Worm (Caenorhabditis elegans): ENCODE results near the gene tbb-6.

Gene tbb-6

DNA sequence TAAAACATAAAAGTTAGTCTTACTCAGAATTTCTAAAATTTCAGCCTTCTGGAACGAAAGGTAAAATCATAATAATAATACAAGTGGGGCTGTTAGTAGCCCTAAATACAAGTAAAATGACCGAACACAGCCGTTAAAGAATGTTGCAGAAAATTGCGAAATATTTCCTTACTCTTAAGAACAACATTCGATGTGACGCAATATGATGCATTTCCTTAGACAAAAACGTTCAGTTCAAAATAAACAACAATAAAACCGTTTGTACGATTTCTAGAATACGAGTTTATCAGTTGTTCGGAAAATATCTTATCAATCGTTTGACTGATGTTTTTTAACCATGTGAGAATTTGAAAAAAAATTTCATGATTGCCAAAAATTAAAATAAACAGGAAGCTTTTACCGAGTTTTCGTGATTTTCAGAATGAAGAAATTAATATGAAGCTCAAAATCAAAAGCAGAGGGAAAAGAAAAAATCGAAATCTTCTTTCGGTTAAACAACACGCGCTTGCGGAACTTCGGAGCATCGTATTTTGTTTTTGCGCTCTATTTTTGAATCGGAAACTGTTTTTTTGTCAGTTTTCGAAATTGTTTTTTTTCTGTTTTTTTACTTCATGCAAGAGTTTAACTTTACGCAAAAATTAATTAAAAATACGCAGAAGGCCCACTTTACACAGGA lies 15.4 kb upstream of the tbb-6 start:
- no peak for TF ChIP-seq ama-1 (optimal IDR thresholded peaks at IDR 0.05)
- TF ChIP-seq pes-1 (GFP tag; IDR thresholded peaks at IDR 0.05), result no peak
- TF ChIP-seq aly-1 (tag; optimal IDR thresholded peaks at IDR 0.05), result no peak
- no peak for TF ChIP-seq ets-7 (tag; optimal IDR thresholded peaks at IDR 0.05)
- TF ChIP-seq sea-1 (GFP tag; conservative IDR thresholded peaks at IDR 0.05), result no peak

ce11 chrV:12251041-12251440 lies 10.3 kb upstream of the tbb-6 start, which contains the start of gene T04H1.5:
Gene T04H1.5, plus strand, starts transcription at chrV:12251341.
- no peak for TF ChIP-seq pes-1 (GFP tag; IDR thresholded peaks at IDR 0.05)
- TF ChIP-seq flt-1 (GFP tag; IDR thresholded peaks at IDR 0.05), result no peak
- TF ChIP-seq ceh-36 (tag; optimal IDR thresholded peaks at IDR 0.05), result no peak
- TF ChIP-seq sea-1 (GFP tag; conservative IDR thresholded peaks at IDR 0.05), result no peak
- no peak for TF ChIP-seq hmbx-1 (tag; optimal IDR thresholded peaks at IDR 0.05)
- TF ChIP-seq tra-4 (tag; optimal IDR thresholded peaks at IDR 0.05), result no peak
- no peak for TF ChIP-seq aly-1 (tag; optimal IDR thresholded peaks at IDR 0.05)
- no peak for TF ChIP-seq tbx-11 (GFP tag; IDR thresholded peaks at IDR 0.05)
- TF ChIP-seq tbx-37 (GFP tag; conservative IDR thresholded peaks at IDR 0.05), result no peak
- no peak for TF ChIP-seq hmg-4 (GFP tag; optimal IDR thresholded peaks at IDR 0.05)
- TF ChIP-seq ceh-13 (GFP tag; optimal IDR thresholded peaks at IDR 0.05), result no peak
- TF ChIP-seq ets-7 (tag; optimal IDR thresholded peaks at IDR 0.05), result no peak
- no peak for TF ChIP-seq hnd-1 (tag; optimal IDR thresholded peaks at IDR 0.05)
- no peak for TF ChIP-seq ama-1 (optimal IDR thresholded peaks at IDR 0.05)
- TF ChIP-seq scrt-1 (GFP tag; IDR thresholded peaks at IDR 0.05), result no peak
- TF ChIP-seq F13C5.2 (tag; optimal IDR thresholded peaks at IDR 0.05), result no peak
- TF ChIP-seq B0310.2 (tag; optimal IDR thresholded peaks at IDR 0.05), result no peak

- no peak for TF ChIP-seq aly-1 (tag; optimal IDR thresholded peaks at IDR 0.05)
- TF ChIP-seq tbx-11 (GFP tag; IDR thresholded peaks at IDR 0.05), result no peak
- TF ChIP-seq hnd-1 (tag; optimal IDR thresholded peaks at IDR 0.05), result no peak
- no peak for TF ChIP-seq tbx-37 (GFP tag; conservative IDR thresholded peaks at IDR 0.05)
- TF ChIP-seq sea-1 (GFP tag; conservative IDR thresholded peaks at IDR 0.05), result no peak
- no peak for TF ChIP-seq F13C5.2 (tag; optimal IDR thresholded peaks at IDR 0.05)
- no peak for TF ChIP-seq flt-1 (GFP tag; IDR thresholded peaks at IDR 0.05)
- TF ChIP-seq B0310.2 (tag; optimal IDR thresholded peaks at IDR 0.05), result no peak
- TF ChIP-seq hmg-4 (GFP tag; optimal IDR thresholded peaks at IDR 0.05), result no peak
- TF ChIP-seq ceh-36 (tag; optimal IDR thresholded peaks at IDR 0.05), result no peak
- no peak for TF ChIP-seq ets-7 (tag; optimal IDR thresholded peaks at IDR 0.05)
- TF ChIP-seq ceh-13 (GFP tag; optimal IDR thresholded peaks at IDR 0.05), result no peak
- TF ChIP-seq hmbx-1 (tag; optimal IDR thresholded peaks at IDR 0.05), result no peak
- no peak for TF ChIP-seq scrt-1 (GFP tag; IDR thresholded peaks at IDR 0.05)
- TF ChIP-seq pes-1 (GFP tag; IDR thresholded peaks at IDR 0.05), result no peak
- TF ChIP-seq ama-1 (optimal IDR thresholded peaks at IDR 0.05), result no peak
- no peak for TF ChIP-seq tra-4 (tag; optimal IDR thresholded peaks at IDR 0.05)
Measured at ce11 chrV:12252272-12252671, 9.1 kb upstream of the tbb-6 start, which contains the start of gene lrx-1. Gene lrx-1, plus strand, starts transcription at chrV:12252572.

- TF ChIP-seq sea-1 (GFP tag; conservative IDR thresholded peaks at IDR 0.05) (no peak), F13C5.2 (tag; optimal IDR thresholded peaks at IDR 0.05) (no peak), flt-1 (GFP tag; IDR thresholded peaks at IDR 0.05) (no peak), ceh-13 (GFP tag; optimal IDR thresholded peaks at IDR 0.05) (no peak), hmbx-1 (tag; optimal IDR thresholded peaks at IDR 0.05) (no peak), hmg-4 (GFP tag; optimal IDR thresholded peaks at IDR 0.05) (no peak), ceh-36 (tag; optimal IDR thresholded peaks at IDR 0.05) (no peak), scrt-1 (GFP tag; IDR thresholded peaks at IDR 0.05) (no peak), aly-1 (tag; optimal IDR thresholded peaks at IDR 0.05) (no peak), ets-7 (tag; optimal IDR thresholded peaks at IDR 0.05) (no peak), tbx-11 (GFP tag; IDR thresholded peaks at IDR 0.05) (no peak), tbx-37 (GFP tag; conservative IDR thresholded peaks at IDR 0.05) (no peak), B0310.2 (tag; optimal IDR thresholded peaks at IDR 0.05) (no peak), tra-4 (tag; optimal IDR thresholded peaks at IDR 0.05) (no peak), pes-1 (GFP tag; IDR thresholded peaks at IDR 0.05) (no peak), hnd-1 (tag; optimal IDR thresholded peaks at IDR 0.05) (no peak), ama-1 (optimal IDR thresholded peaks at IDR 0.05) (no peak)
Measured at ce11 chrV:12255343-12255742, 6.0 kb upstream of the tbb-6 start, which contains the start of gene T04H1.12. Gene T04H1.12, plus strand, starts transcription at chrV:12255643.

- TF ChIP-seq aly-1 (tag; optimal IDR thresholded peaks at IDR 0.05) (no peak), ama-1 (optimal IDR thresholded peaks at IDR 0.05) (no peak), pes-1 (GFP tag; IDR thresholded peaks at IDR 0.05) (no peak), F13C5.2 (tag; optimal IDR thresholded peaks at IDR 0.05) (no peak), hmg-4 (GFP tag; optimal IDR thresholded peaks at IDR 0.05) (no peak), flt-1 (GFP tag; IDR thresholded peaks at IDR 0.05) (no peak), tbx-11 (GFP tag; IDR thresholded peaks at IDR 0.05) (no peak), ets-7 (tag; optimal IDR thresholded peaks at IDR 0.05) (no peak), tbx-37 (GFP tag; conservative IDR thresholded peaks at IDR 0.05) (no peak), sea-1 (GFP tag; conservative IDR thresholded peaks at IDR 0.05) (no peak), hnd-1 (tag; optimal IDR thresholded peaks at IDR 0.05) (no peak), hmbx-1 (tag; optimal IDR thresholded peaks at IDR 0.05) (no peak), ceh-36 (tag; optimal IDR thresholded peaks at IDR 0.05) (no peak), tra-4 (tag; optimal IDR thresholded peaks at IDR 0.05) (no peak), B0310.2 (tag; optimal IDR thresholded peaks at IDR 0.05) (no peak), scrt-1 (GFP tag; IDR thresholded peaks at IDR 0.05) (no peak), ceh-13 (GFP tag; optimal IDR thresholded peaks at IDR 0.05) (no peak)
Measured at ce11 chrV:12256398-12256797, 4.9 kb upstream of the tbb-6 start, which contains the start of gene ugt-55. Gene ugt-55, plus strand, starts transcription at chrV:12256698.

DNA sequence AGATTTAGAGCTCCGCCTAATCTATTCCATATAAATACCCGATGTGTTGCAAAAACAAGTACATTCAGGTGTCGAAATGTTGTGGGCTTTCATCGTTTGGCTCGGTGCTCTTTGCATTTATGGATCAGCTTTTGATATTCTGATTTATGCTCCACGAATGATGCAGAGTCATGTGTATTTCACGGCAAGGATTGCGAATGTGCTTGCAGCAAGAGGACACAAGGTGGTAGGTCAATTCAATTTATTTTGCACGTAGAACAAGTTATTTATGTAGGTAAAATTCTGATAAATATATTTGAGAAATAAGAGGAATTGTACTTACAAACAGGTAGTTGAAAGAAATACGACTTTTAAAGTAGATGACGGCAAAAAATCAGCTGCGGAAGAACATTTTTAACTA lies 2.4 kb upstream of the tbb-6 start, which contains the start of gene ugt-56:
TSS of gene ugt-56 (plus strand) at position 61 of the 400 bp plus-strand sequence.
- TF ChIP-seq aly-1 (tag; optimal IDR thresholded peaks at IDR 0.05), result no peak
- no peak for TF ChIP-seq pes-1 (GFP tag; IDR thresholded peaks at IDR 0.05)
- no peak for TF ChIP-seq ceh-36 (tag; optimal IDR thresholded peaks at IDR 0.05)
- no peak for TF ChIP-seq ama-1 (optimal IDR thresholded peaks at IDR 0.05)
- TF ChIP-seq ets-7 (tag; optimal IDR thresholded peaks at IDR 0.05), result no peak
- no peak for TF ChIP-seq flt-1 (GFP tag; IDR thresholded peaks at IDR 0.05)
- no peak for TF ChIP-seq tbx-37 (GFP tag; conservative IDR thresholded peaks at IDR 0.05)
- no peak for TF ChIP-seq F13C5.2 (tag; optimal IDR thresholded peaks at IDR 0.05)
- TF ChIP-seq sea-1 (GFP tag; conservative IDR thresholded peaks at IDR 0.05), result no peak
- no peak for TF ChIP-seq tra-4 (tag; optimal IDR thresholded peaks at IDR 0.05)
- TF ChIP-seq tbx-11 (GFP tag; IDR thresholded peaks at IDR 0.05), result no peak
- no peak for TF ChIP-seq hmbx-1 (tag; optimal IDR thresholded peaks at IDR 0.05)
- no peak for TF ChIP-seq B0310.2 (tag; optimal IDR thresholded peaks at IDR 0.05)
- no peak for TF ChIP-seq hnd-1 (tag; optimal IDR thresholded peaks at IDR 0.05)
- no peak for TF ChIP-seq scrt-1 (GFP tag; IDR thresholded peaks at IDR 0.05)
- no peak for TF ChIP-seq ceh-13 (GFP tag; optimal IDR thresholded peaks at IDR 0.05)
- TF ChIP-seq hmg-4 (GFP tag; optimal IDR thresholded peaks at IDR 0.05), result no peak
